Worm (Caenorhabditis elegans) whole organism, L4 larva: ENCODE measurements around the gene ZK666.15.

Source experiments
- D1046.2 ChIP-seq: fragments of 200-800 bp; sonication (Bioruptor generic); IDR thresholded peaks from 2 replicates; pipeline ENCODE4 v1.3.6; 2022; ENCODE audit warnings: missing genetic modification characterization, missing compliant biosample characterization
- F37D6.2 ChIP-seq: sonication (generic microtip); optimal IDR thresholded peaks from 2 replicates; lab custom pipeline; 2016; ENCODE audit warnings: mild to moderate bottlenecking, missing genetic modification characterization, missing compliant biosample characterization
- F49E8.2 ChIP-seq: sonication (generic microtip); optimal IDR thresholded peaks from 2 replicates; lab custom pipeline; 2016; ENCODE audit warnings: missing compliant biosample characterization, mild to moderate bottlenecking, missing genetic modification characterization, borderline replicate concordance
- T26A8.4 ChIP-seq: fragments of 200-800 bp; sonication (Bioruptor generic); IDR thresholded peaks from 2 replicates; pipeline ENCODE4 v1.3.6; 2022; ENCODE audit warnings: missing genetic modification characterization, missing compliant biosample characterization
- Y105C5A.15 ChIP-seq: fragments of 200-800 bp; sonication (Bioruptor generic); IDR thresholded peaks from 2 replicates; pipeline ENCODE4 v1.3.6; 2022; ENCODE audit warnings: missing genetic modification characterization, missing compliant biosample characterization
- Y5F2A.4 ChIP-seq: fragments of 200-800 bp; sonication (Bioruptor generic); optimal IDR thresholded peaks from 2 replicates; lab custom pipeline; 2018; ENCODE audit warnings: mild to moderate bottlenecking, missing genetic modification characterization, missing compliant biosample characterization
- Y75B8A.6 ChIP-seq: fragments of 200-800 bp; sonication (Bioruptor generic); IDR thresholded peaks from 2 replicates; pipeline ENCODE4 v1.3.6; 2022; ENCODE audit warnings: missing genetic modification reagents, missing genetic modification characterization, missing compliant biosample characterization
- ZK337.2 ChIP-seq: fragments of 200-800 bp; sonication (Bioruptor generic); IDR thresholded peaks from 2 replicates; pipeline ENCODE4 v1.3.6; 2022; ENCODE audit warnings: missing genetic modification reagents, missing genetic modification characterization, missing compliant biosample characterization
- ceh-62 ChIP-seq: sonication (generic microtip); optimal IDR thresholded peaks from 2 replicates; lab custom pipeline; 2017; ENCODE audit warnings: missing biosample characterization, missing genetic modification characterization
- daf-16 ChIP-seq, 3 experiments: sonication (generic microtip); optimal IDR thresholded peaks; 2 replicates each; lab custom pipeline; 2016 to 2017; ENCODE audit warnings: missing genetic modification characterization in 3 of 3, missing genetic modification reagents in 3 of 3, mild to moderate bottlenecking in 2 of 3, missing compliant biosample characterization in 2 of 3, missing biosample characterization in 1 of 3, moderate library complexity in 1 of 3
- duxl-1 ChIP-seq: sonication (generic microtip); optimal IDR thresholded peaks from 2 replicates; lab custom pipeline; 2016; ENCODE audit warnings: mild to moderate bottlenecking, missing genetic modification characterization, moderate library complexity, missing compliant biosample characterization; ENCODE audit not compliant: poor library complexity
- fos-1 ChIP-seq: fragments of 150-350 bp; optimal IDR thresholded peaks from 2 replicates; lab custom pipeline; 2014; ENCODE audit warnings: missing biosample characterization, missing genetic modification characterization
- hlh-30 ChIP-seq: sonication (generic microtip); optimal IDR thresholded peaks from 2 replicates; lab custom pipeline; 2017; ENCODE audit warnings: antibody characterized with exemption, mild to moderate bottlenecking, missing genetic modification characterization, missing compliant biosample characterization; ENCODE audit not compliant: insufficient read depth
- lin-1 ChIP-seq: fragments of 200-800 bp; sonication (Bioruptor generic); IDR thresholded peaks from 2 replicates; pipeline ENCODE4 v1.3.6; 2022; ENCODE audit warnings: missing genetic modification reagents, missing genetic modification characterization, missing compliant biosample characterization
- lsy-2 ChIP-seq, 2 experiments: fragments of 150-350 bp in 1 of 2; sonication (generic microtip) in 1 of 2; optimal IDR thresholded peaks; 2 replicates each; lab custom pipeline; 2014 to 2017; ENCODE audit warnings: missing biosample characterization in 2 of 2, missing genetic modification characterization in 2 of 2
- madf-9 ChIP-seq: fragments of 200-800 bp; sonication (Bioruptor generic); conservative IDR thresholded peaks from 2 replicates; pipeline ENCODE4 v1.3.6; 2022; ENCODE audit warnings: missing genetic modification reagents, missing genetic modification characterization, missing compliant biosample characterization
- mep-1 ChIP-seq: fragments of 150-350 bp; sonication (generic microtip); optimal IDR thresholded peaks from 3 replicates; lab custom pipeline; 2014; ENCODE audit warnings: missing biosample characterization, missing genetic modification characterization
- mes-2 ChIP-seq: sonication (generic microtip); optimal IDR thresholded peaks from 2 replicates; lab custom pipeline; 2016; ENCODE audit warnings: missing genotype, mild to moderate bottlenecking, missing genetic modification characterization, missing compliant biosample characterization; ENCODE audit not compliant: poor library complexity, severe bottlenecking
- mxl-3 ChIP-seq: fragments of 200-800 bp; sonication (Bioruptor generic); optimal IDR thresholded peaks from 2 replicates; lab custom pipeline; 2018; ENCODE audit warnings: mild to moderate bottlenecking, missing genetic modification characterization, missing compliant biosample characterization
- nhr-10 ChIP-seq: fragments of 150-350 bp; optimal IDR thresholded peaks from 2 replicates; lab custom pipeline; 2014; ENCODE audit warnings: missing biosample characterization, missing genetic modification characterization
- nhr-237 ChIP-seq: sonication (generic microtip); optimal IDR thresholded peaks from 2 replicates; lab custom pipeline; 2017; ENCODE audit warnings: missing biosample characterization, missing genetic modification characterization
- nhr-28 ChIP-seq: fragments of 150-350 bp; optimal IDR thresholded peaks from 2 replicates; lab custom pipeline; 2014; ENCODE audit warnings: missing biosample characterization, missing genetic modification characterization
- nhr-41 ChIP-seq: fragments of 200-800 bp; sonication (Bioruptor generic); IDR thresholded peaks from 2 replicates; pipeline ENCODE4 v1.3.6; 2022; ENCODE audit warnings: missing genetic modification reagents, missing genetic modification characterization, missing compliant biosample characterization
- pqm-1 ChIP-seq: sonication (generic microtip); optimal IDR thresholded peaks from 2 replicates; lab custom pipeline; 2017; ENCODE audit warnings: missing biosample characterization, missing genetic modification characterization
- spr-3 ChIP-seq: fragments of 200-800 bp; sonication (Bioruptor generic); optimal IDR thresholded peaks from 2 replicates; lab custom pipeline; 2018; ENCODE audit warnings: mild to moderate bottlenecking, missing genetic modification characterization, missing compliant biosample characterization
- tra-1 ChIP-seq: fragments of 200-800 bp; sonication (Bioruptor generic); IDR thresholded peaks from 2 replicates; pipeline ENCODE4 v1.3.6; 2022; ENCODE audit warnings: missing genetic modification reagents, missing genetic modification characterization, missing compliant biosample characterization
- unc-39 ChIP-seq: sonication (generic microtip); optimal IDR thresholded peaks from 2 replicates; lab custom pipeline; 2017; ENCODE audit warnings: missing biosample characterization, missing genetic modification characterization
- unc-62 ChIP-seq, 3 experiments: fragments of 150-350 bp in 1 of 3; sonication (generic microtip); optimal IDR thresholded peaks in 2 of 3; peaks in 1 of 3; 1 replicate in 1 of 3; 2 replicates in 2 of 3; lab custom pipeline; 2014 to 2017; ENCODE audit warnings: missing biosample characterization in 3 of 3, missing genetic modification characterization in 3 of 3, missing genetic modification reagents in 3 of 3, missing genotype in 1 of 3
- zfp-2 ChIP-seq: sonication (generic microtip); optimal IDR thresholded peaks from 2 replicates; lab custom pipeline; 2016; ENCODE audit warnings: mild to moderate bottlenecking, missing genetic modification characterization, missing compliant biosample characterization
- zip-2 ChIP-seq: fragments of 150-350 bp; optimal IDR thresholded peaks from 2 replicates; lab custom pipeline; 2014; ENCODE audit warnings: missing biosample characterization, missing genetic modification characterization
- ztf-11 ChIP-seq: fragments of 150-350 bp; optimal IDR thresholded peaks from 2 replicates; lab custom pipeline; 2014; ENCODE audit warnings: missing biosample characterization, missing genetic modification characterization
- ztf-7 ChIP-seq: fragments of 150-350 bp; optimal IDR thresholded peaks from 2 replicates; lab custom pipeline; 2014; ENCODE audit warnings: missing biosample characterization, missing genetic modification characterization

Gene ZK666.15

ce11 chrII:10464230-10464920 is 22.5 kb upstream of the ZK666.15 start, which contains the start of the genes ZK673.6 and sdz-37:
Gene ZK673.6, minus strand, starts transcription at chrII:10464330.
Gene sdz-37, plus strand, starts transcription at chrII:10464870.
- TF ChIP-seq zip-2 (tag; lab: Kevin White, UChicago) (no peak), mes-2 (no peak), nhr-237 (tag; lab: Kevin White, UChicago) (no peak), D1046.2 (GFP tag; lab: Robert Waterston, UW) (no peak), madf-9 (GFP tag; lab: Robert Waterston, UW) (no peak), ZK337.2 (GFP tag; lab: Robert Waterston, UW) (no peak), lin-1 (no peak), T26A8.4 (GFP tag; lab: Robert Waterston, UW) (no peak), unc-39 (tag; lab: Kevin White, UChicago) (no peak), spr-3 (GFP tag; lab: Kevin White, UChicago) (no peak), hlh-30 (tag; lab: Kevin White, UChicago) (no peak), mep-1 (tag; lab: Kevin White, UChicago) (no peak), mxl-3 (no peak), zfp-2 (tag; lab: Kevin White, UChicago) (no peak), ceh-62 (tag; lab: Kevin White, UChicago) (no peak), F37D6.2 (no peak), ztf-11 (tag; lab: Kevin White, UChicago) (no peak)
- TF ChIP-seq, all 104 proteins: peak for 0

ce11 chrII:10466552-10466951 is 20.3 kb upstream of the ZK666.15 start, which contains the start of gene tnc-2:
Gene tnc-2, plus strand, starts transcription at chrII:10466852.
- TF ChIP-seq F49E8.2 (tag; lab: Kevin White, UChicago) (no peak), tra-1 (GFP tag; lab: Robert Waterston, UW) (no peak)

- TF ChIP-seq unc-62 (GFP tag; optimal IDR thresholded peaks at IDR 0.05 in 1 of 2; lab: Kevin White, UChicago) (peak in 1 of 2 experiments; percentile 67), unc-62 (tag; optimal IDR thresholded peaks at IDR 0.05; lab: Kevin White, UChicago) (no peak), mes-2 (no peak), nhr-28 (tag; lab: Kevin White, UChicago) (peak; percentile 45), pqm-1 (tag; lab: Kevin White, UChicago) (peak; percentile 88)
Observed at ce11 chrII:10470159-10470558, 16.7 kb upstream of the ZK666.15 start, which contains the start of gene clec-143. Gene clec-143, minus strand, starts transcription at chrII:10470297.

ce11 chrII:10471247-10471646 is 15.6 kb upstream of the ZK666.15 start, which contains the start of gene ZK666.1:
Gene ZK666.1, minus strand, starts transcription at chrII:10471347.
- no peak for TF ChIP-seq Y75B8A.6 (GFP tag; lab: Robert Waterston, UW)
- TF ChIP-seq lsy-2 (tag; optimal IDR thresholded peaks at IDR 0.05; lab: Kevin White, UChicago): no peak
- no peak for TF ChIP-seq duxl-1 (tag; lab: Kevin White, UChicago)
- no peak for TF ChIP-seq Y5F2A.4 (GFP tag; lab: Kevin White, UChicago)
- TF ChIP-seq fos-1 (tag; lab: Kevin White, UChicago): no peak
- no peak for TF ChIP-seq nhr-10
- TF ChIP-seq nhr-28 (tag; lab: Kevin White, UChicago): no peak
- no peak for TF ChIP-seq Y105C5A.15 (GFP tag; lab: Robert Waterston, UW)
- TF ChIP-seq unc-39 (tag; lab: Kevin White, UChicago): no peak
- no peak for TF ChIP-seq pqm-1 (tag; lab: Kevin White, UChicago)
- TF ChIP-seq ztf-7: no peak
- TF ChIP-seq zip-2 (tag; lab: Kevin White, UChicago): no peak
- TF ChIP-seq daf-16 (GFP tag; optimal IDR thresholded peaks at IDR 0.05; lab: Kevin White, UChicago): no peak
- TF ChIP-seq daf-16 (tag; optimal IDR thresholded peaks at IDR 0.05; lab: Kevin White, UChicago): no peak
- TF ChIP-seq nhr-41 (GFP tag; lab: Robert Waterston, UW): no peak
